Worm (Caenorhabditis elegans) whole organism, L1 larva: ENCODE data around the gene C08B6.14.

Source experiments
- C16A3.4 ChIP-seq: fragments of 150-350 bp; optimal IDR thresholded peaks from 2 replicates; lab custom pipeline; 2014; ENCODE audit warnings: missing biosample characterization, missing genetic modification characterization
- C34B4.2 ChIP-seq: sonication (generic microtip); optimal IDR thresholded peaks from 2 replicates; lab custom pipeline; 2017; ENCODE audit warnings: mild to moderate bottlenecking, missing genetic modification characterization, missing compliant biosample characterization
- alr-1 ChIP-seq: fragments of 200-800 bp; sonication (Bioruptor generic); optimal IDR thresholded peaks from 2 replicates; lab custom pipeline; 2018; ENCODE audit warnings: borderline replicate concordance, mild to moderate bottlenecking, missing genetic modification characterization, missing compliant biosample characterization
- aly-2 ChIP-seq: fragments of 150-350 bp; optimal IDR thresholded peaks from 2 replicates; lab custom pipeline; 2014; ENCODE audit warnings: missing biosample characterization, missing genetic modification characterization
- blmp-1 ChIP-seq: fragments of 150-350 bp; optimal IDR thresholded peaks from 2 replicates; lab custom pipeline; 2014; ENCODE audit warnings: missing biosample characterization, missing genetic modification characterization
- ceh-82 ChIP-seq, 3 experiments: fragments of 150-350 bp in 1 of 3; sonication (generic microtip) in 2 of 3; optimal IDR thresholded peaks; 2 replicates each; lab custom pipeline; 2014 to 2017; ENCODE audit warnings: missing biosample characterization in 3 of 3, missing genetic modification characterization in 3 of 3
- ceh-90 ChIP-seq: sonication (generic microtip); optimal IDR thresholded peaks from 2 replicates; lab custom pipeline; 2016; ENCODE audit warnings: missing genetic modification characterization, missing compliant biosample characterization
- dsc-1 ChIP-seq: sonication (generic microtip); optimal IDR thresholded peaks from 2 replicates; lab custom pipeline; 2016; ENCODE audit warnings: mild to moderate bottlenecking, missing genetic modification characterization, missing compliant biosample characterization
- egl-27 ChIP-seq, 2 experiments: fragments of 150-350 bp in 1 of 2; sonication (generic microtip); optimal IDR thresholded peaks; 3 replicates each; lab custom pipeline; 2017 to 2018; ENCODE audit warnings: missing biosample characterization in 2 of 2, missing genetic modification characterization in 2 of 2, missing genetic modification reagents in 2 of 2
- elt-2 ChIP-seq: sonication (generic microtip); optimal IDR thresholded peaks from 2 replicates; lab custom pipeline; 2016; ENCODE audit warnings: missing genetic modification characterization, mild to moderate bottlenecking, inconsistent platforms, missing compliant biosample characterization, missing genetic modification reagents
- elt-3 ChIP-seq, 6 experiments: fragments of 150-350 bp in 1 of 6; sonication (generic microtip); optimal IDR thresholded peaks; 2 replicates each; lab custom pipeline; 2017 to 2018; ENCODE audit warnings: missing biosample characterization in 6 of 6, missing genetic modification characterization in 6 of 6, inconsistent platforms in 1 of 6
- fkh-4 ChIP-seq: sonication (generic microtip); optimal IDR thresholded peaks from 2 replicates; lab custom pipeline; 2016; ENCODE audit warnings: missing compliant biosample characterization, missing genetic modification characterization, borderline replicate concordance
- grh-1 ChIP-seq: fragments of 200-800 bp; sonication (Bioruptor generic); IDR thresholded peaks from 2 replicates; pipeline ENCODE4 v1.3.6; 2022; ENCODE audit warnings: missing genetic modification reagents, missing genetic modification characterization, missing compliant biosample characterization
- hlh-17 ChIP-seq: fragments of 200-800 bp; sonication (Bioruptor generic); optimal IDR thresholded peaks from 2 replicates; lab custom pipeline; 2018; ENCODE audit warnings: missing genetic modification characterization, mild to moderate bottlenecking, missing compliant biosample characterization, moderate library complexity, borderline replicate concordance
- hpl-2 ChIP-seq: fragments of 150-350 bp; optimal IDR thresholded peaks from 2 replicates; lab custom pipeline; 2014; ENCODE audit warnings: missing biosample characterization, missing genetic modification reagents, missing genetic modification characterization
- jun-1 ChIP-seq: fragments of 150-350 bp; optimal IDR thresholded peaks from 2 replicates; lab custom pipeline; 2014; ENCODE audit warnings: missing biosample characterization, missing genetic modification reagents, missing genetic modification characterization
- lin-39 ChIP-seq: fragments of 150-350 bp; optimal IDR thresholded peaks from 2 replicates; lab custom pipeline; 2014; ENCODE audit warnings: missing biosample characterization, missing genetic modification reagents, missing genetic modification characterization
- lsy-2 ChIP-seq, 2 experiments: fragments of 150-350 bp; optimal IDR thresholded peaks; 2 replicates each; lab custom pipeline; 2014; ENCODE audit warnings: missing biosample characterization in 2 of 2, missing genetic modification characterization in 2 of 2
- mef-2 ChIP-seq: fragments of 150-350 bp; optimal IDR thresholded peaks from 2 replicates; lab custom pipeline; 2014; ENCODE audit warnings: missing biosample characterization, missing genetic modification characterization
- nhr-12 ChIP-seq: sonication (generic microtip); optimal IDR thresholded peaks from 2 replicates; lab custom pipeline; 2017; ENCODE audit warnings: missing biosample characterization, missing genetic modification characterization
- nhr-19 ChIP-seq: fragments of 200-800 bp; sonication (Bioruptor generic); conservative IDR thresholded peaks from 2 replicates; pipeline ENCODE4 v1.3.6; 2022; ENCODE audit warnings: missing genetic modification characterization, missing compliant biosample characterization
- nhr-28 ChIP-seq: fragments of 150-350 bp; optimal IDR thresholded peaks from 2 replicates; lab custom pipeline; 2014; ENCODE audit warnings: missing biosample characterization, missing genetic modification characterization
- nhr-71 ChIP-seq: sonication (generic microtip); optimal IDR thresholded peaks from 2 replicates; lab custom pipeline; 2016; ENCODE audit warnings: mild to moderate bottlenecking, missing genetic modification characterization, moderate library complexity, missing compliant biosample characterization
- nhr-85 ChIP-seq: sonication (generic microtip); peaks from one replicate; lab custom pipeline; 2016; ENCODE audit warnings: missing genetic modification characterization, inconsistent platforms, missing compliant biosample characterization
- pqm-1 ChIP-seq: sonication (generic microtip); optimal IDR thresholded peaks from 3 replicates; lab custom pipeline; 2017; ENCODE audit warnings: missing biosample characterization, missing genetic modification characterization
- sptf-1 ChIP-seq: fragments of 150-350 bp; optimal IDR thresholded peaks from 2 replicates; lab custom pipeline; 2014; ENCODE audit warnings: missing biosample characterization, missing genetic modification characterization
- sup-37 ChIP-seq: fragments of 200-800 bp; sonication (Bioruptor generic); optimal IDR thresholded peaks from 2 replicates; lab custom pipeline; 2018; ENCODE audit warnings: mild to moderate bottlenecking, missing genetic modification characterization, missing compliant biosample characterization
- swsn-7 ChIP-seq: sonication (generic microtip); optimal IDR thresholded peaks from 2 replicates; lab custom pipeline; 2016; ENCODE audit warnings: missing genetic modification characterization, missing compliant biosample characterization
- tlp-1 ChIP-seq: fragments of 150-350 bp; optimal IDR thresholded peaks from 2 replicates; lab custom pipeline; 2014; ENCODE audit warnings: missing biosample characterization, missing genetic modification characterization
- unc-30 ChIP-seq: sonication (generic microtip); optimal IDR thresholded peaks from 2 replicates; lab custom pipeline; 2017; ENCODE audit warnings: missing biosample characterization, missing genetic modification characterization
- unc-86 ChIP-seq: sonication (generic microtip); optimal IDR thresholded peaks from 2 replicates; lab custom pipeline; 2016; ENCODE audit warnings: missing genetic modification characterization, missing compliant biosample characterization
- zip-4 ChIP-seq: fragments of 200-800 bp; sonication (Bioruptor generic); optimal IDR thresholded peaks from 2 replicates; lab custom pipeline; 2018; ENCODE audit warnings: mild to moderate bottlenecking, missing genetic modification characterization, moderate library complexity, missing compliant biosample characterization

C08B6.14 gene

ce11 chrV:10107309-10107708 is 5.5 kb upstream of the C08B6.14 start, which contains the start of gene C08B6.11:
C08B6.11 (plus strand) TSS chrV:10107609.
- no peak for TF ChIP-seq lsy-2 (tag; optimal IDR thresholded peaks at IDR 0.05; lab: Kevin White, UChicago)
- TF ChIP-seq mef-2 (tag; lab: Kevin White, UChicago): no peak
- no peak for TF ChIP-seq C34B4.2 (tag; lab: Kevin White, UChicago)
- no peak for TF ChIP-seq hpl-2 (GFP tag; lab: Kevin White, UChicago)
- TF ChIP-seq, all 84 proteins: peak for 0

DNA sequence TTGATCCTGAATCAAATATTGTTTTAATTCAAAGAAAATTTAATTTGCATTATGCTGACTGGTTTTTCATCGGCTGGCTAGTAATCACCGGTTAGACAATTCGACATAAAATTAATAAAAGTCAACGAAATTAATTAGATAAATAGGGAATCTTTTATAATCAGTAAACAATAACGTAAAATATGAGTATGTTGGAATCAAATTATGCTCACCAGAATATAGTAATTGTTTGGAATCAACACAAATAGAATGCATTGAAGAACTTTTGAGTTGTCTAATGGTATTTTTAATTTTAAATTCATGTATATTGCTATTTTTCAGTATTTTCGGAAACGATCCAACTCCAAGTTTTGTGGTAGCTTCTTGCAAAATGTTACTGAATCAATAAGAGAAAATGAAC is 3.6 kb upstream of the C08B6.14 start, which contains the start of gene C08B6.2:
C08B6.2 (plus strand) TSS at position 301 of the 400 bp plus-strand sequence.
- TF ChIP-seq C34B4.2 (tag; lab: Kevin White, UChicago): no peak
- TF ChIP-seq tlp-1 (tag; lab: Kevin White, UChicago): no peak
- TF ChIP-seq grh-1 (GFP tag; lab: Robert Waterston, UW): no peak
- no peak for TF ChIP-seq nhr-71
- no peak for TF ChIP-seq lin-39 (tag; lab: Kevin White, UChicago)
- no peak for TF ChIP-seq dsc-1 (tag; lab: Kevin White, UChicago)
- no peak for TF ChIP-seq aly-2 (tag; lab: Kevin White, UChicago)
- TF ChIP-seq ceh-82 (tag; optimal IDR thresholded peaks at IDR 0.05; lab: Kevin White, UChicago): no peak
- no peak for TF ChIP-seq sptf-1 (tag; lab: Kevin White, UChicago)
- no peak for TF ChIP-seq swsn-7 (tag; lab: Kevin White, UChicago)
- TF ChIP-seq nhr-19 (GFP tag; lab: Robert Waterston, UW): no peak
- TF ChIP-seq fkh-4: no peak
- TF ChIP-seq egl-27 (tag; optimal IDR thresholded peaks at IDR 0.05; lab: Kevin White, UChicago): no peak
- TF ChIP-seq mef-2 (tag; lab: Kevin White, UChicago): no peak
- TF ChIP-seq pqm-1 (tag; lab: Kevin White, UChicago): no peak
- TF ChIP-seq nhr-85 (tag; lab: Kevin White, UChicago): no peak
- TF ChIP-seq, all 84 proteins: peak for 0

DNA sequence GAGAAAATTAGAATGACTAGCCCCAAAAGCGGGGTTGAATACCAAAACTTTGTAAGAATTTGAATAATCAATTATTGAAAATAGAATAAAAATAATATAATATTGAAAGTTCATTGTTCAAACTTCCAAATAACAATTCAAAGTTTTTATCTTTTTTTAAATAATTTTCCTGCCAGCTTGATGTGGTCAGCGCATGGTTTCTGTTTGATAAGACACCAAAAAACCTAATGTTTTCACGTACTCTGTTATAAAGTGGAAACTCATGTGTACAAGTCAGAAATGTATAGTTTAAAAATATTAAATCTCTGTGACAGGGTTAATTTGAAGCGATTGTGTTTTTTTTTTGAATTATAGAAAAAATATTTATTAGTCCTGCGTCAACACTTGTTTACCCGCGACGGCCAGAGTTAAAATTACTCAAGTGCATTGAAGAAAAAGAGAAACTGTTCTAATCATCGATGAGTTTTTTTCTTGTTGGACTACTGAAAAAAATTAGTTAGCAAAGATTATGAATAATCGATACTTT is 3.0 kb upstream of the C08B6.14 start, which contains the start of gene ugt-17:
ugt-17 (minus strand) TSS at position 180 of the 526 bp plus-strand sequence.
- TF ChIP-seq elt-2 (tag; lab: Kevin White, UChicago) (peak; percentile 53), unc-30 (tag; lab: Kevin White, UChicago) (no peak)
- TF ChIP-seq, all 84 proteins: peak for 1

DNA sequence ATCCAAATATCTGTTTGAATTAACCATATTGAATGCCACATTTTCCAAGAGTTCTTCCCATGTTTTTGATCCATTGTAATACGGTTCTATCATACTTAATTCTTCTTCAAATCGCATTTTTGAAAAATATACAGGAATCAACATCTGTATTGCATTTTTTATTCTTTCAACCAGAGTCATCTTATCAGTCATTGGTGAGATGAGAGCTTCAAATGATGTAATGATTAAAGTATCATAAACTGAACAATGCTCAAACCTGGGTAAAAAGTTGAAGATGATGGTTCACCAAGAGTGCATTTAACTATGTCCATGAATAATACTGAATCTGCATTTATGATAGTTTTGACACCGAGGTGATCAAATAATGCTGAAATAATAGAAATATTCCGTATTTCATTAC is 2.0 kb upstream of the C08B6.14 start:
- no peak for TF ChIP-seq alr-1 (tag; lab: Kevin White, UChicago)
- TF ChIP-seq elt-2 (tag; lab: Kevin White, UChicago): peak; percentile 26
- TF ChIP-seq, all 84 proteins: peak for 1

ce11 chrV:10098429-10098828 is 3.4 kb downstream of the C08B6.14 start, which contains the start of gene ugt-47:
ugt-47 (minus strand) TSS chrV:10098597.
- TF ChIP-seq jun-1 (tag; lab: Kevin White, UChicago) (no peak), ceh-90 (tag; lab: Kevin White, UChicago) (no peak), sup-37 (no peak), unc-86 (tag; lab: Kevin White, UChicago) (no peak), nhr-28 (no peak), lin-39 (tag; lab: Kevin White, UChicago) (no peak), elt-3 (tag; optimal IDR thresholded peaks at IDR 0.05; lab: Kevin White, UChicago) (no peak), hlh-17 (GFP tag; lab: Kevin White, UChicago) (no peak), egl-27 (tag; optimal IDR thresholded peaks at IDR 0.05; lab: Kevin White, UChicago) (no peak), blmp-1 (tag; lab: Kevin White, UChicago) (no peak), nhr-12 (no peak), zip-4 (GFP tag; lab: Kevin White, UChicago) (no peak), C16A3.4 (no peak)
